Worm (Caenorhabditis elegans) whole organism, early embryonic: ENCODE results near the gene aqp-11.

ENCODE experiments used
- aly-1 ChIP-seq: sonication (generic microtip); optimal IDR thresholded peaks from 2 replicates; lab custom pipeline; 2016; ENCODE audit warnings: missing genetic modification characterization, missing compliant biosample characterization
- ama-1 ChIP-seq: fragments of 150-350 bp; optimal IDR thresholded peaks from 2 replicates; lab custom pipeline; 2014
- hmbx-1 ChIP-seq: sonication (generic microtip); optimal IDR thresholded peaks from 2 replicates; lab custom pipeline; 2016; ENCODE audit warnings: mild to moderate bottlenecking, missing genetic modification characterization, missing compliant biosample characterization
- pes-1 ChIP-seq: fragments of 200-800 bp; sonication (Bioruptor generic); IDR thresholded peaks from 2 replicates; pipeline ENCODE4 v1.3.6; 2022; ENCODE audit warnings: missing genetic modification reagents, missing genetic modification characterization, missing compliant biosample characterization
- scrt-1 ChIP-seq: fragments of 200-800 bp; sonication (Bioruptor generic); IDR thresholded peaks from 2 replicates; pipeline ENCODE4 v1.3.6; 2022; ENCODE audit warnings: missing genetic modification characterization, missing compliant biosample characterization
- sea-1 ChIP-seq: fragments of 200-800 bp; sonication (Bioruptor generic); conservative IDR thresholded peaks from 2 replicates; pipeline ENCODE4 v1.3.6; 2022; ENCODE audit warnings: missing genetic modification characterization, missing compliant biosample characterization
- tbx-37 ChIP-seq: fragments of 200-800 bp; sonication (Bioruptor generic); conservative IDR thresholded peaks from 2 replicates; pipeline ENCODE4 v1.3.6; 2022; ENCODE audit warnings: missing genetic modification reagents, missing genetic modification characterization, missing compliant biosample characterization

DNA sequence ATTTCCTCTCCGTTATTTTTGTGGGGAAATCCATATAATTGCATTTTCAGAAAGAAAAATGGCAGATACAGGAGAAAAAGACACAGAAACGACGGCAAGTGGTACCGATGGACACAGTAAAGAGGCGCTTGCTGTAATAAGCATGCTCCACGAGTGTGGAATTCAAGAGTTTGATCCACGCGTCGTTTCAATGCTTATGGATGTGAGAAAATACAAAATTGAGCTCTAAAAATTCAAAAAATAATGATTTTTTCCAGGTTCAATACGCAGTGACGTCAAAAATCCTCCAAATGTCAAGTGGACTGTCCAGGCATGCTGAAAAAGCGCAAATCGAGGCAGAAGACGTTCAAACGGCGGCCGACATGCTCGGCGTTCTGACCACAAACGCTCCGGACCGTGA is 48.9 kb upstream of the aqp-11 start, which contains the start of gene taf-9:
- TF ChIP-seq ama-1 = no peak
- no peak for TF ChIP-seq pes-1 (GFP tag; lab: Robert Waterston, UW)
- no peak for TF ChIP-seq sea-1 (GFP tag; lab: Robert Waterston, UW)
- no peak for TF ChIP-seq tbx-37 (GFP tag; lab: Robert Waterston, UW)
- no peak for TF ChIP-seq scrt-1 (GFP tag; lab: Robert Waterston, UW)
- TF ChIP-seq aly-1 (tag; lab: Kevin White, UChicago) = no peak
- TF ChIP-seq hmbx-1 (tag; lab: Kevin White, UChicago) = no peak
